Fruit fly (Drosophila melanogaster) whole organism, adult: Measurements from ENCODE around the gene CG45071.

Source experiments
- CG11617 ChIP-seq: fragments of 200-800 bp; sonication (Bioruptor generic); optimal IDR thresholded peaks from 2 replicates; lab custom pipeline; 2017; ENCODE audit warnings: mild to moderate bottlenecking, missing biosample characterization, missing genetic modification reagents, missing genetic modification characterization
- CG12768 ChIP-seq: fragments of 200-800 bp; sonication (Bioruptor generic); optimal IDR thresholded peaks from 2 replicates; lab custom pipeline; 2017; ENCODE audit warnings: missing biosample characterization, missing genetic modification characterization, mild to moderate bottlenecking, moderate library complexity, missing genetic modification reagents
- CG14711 ChIP-seq: fragments of 200-800 bp; sonication (Bioruptor generic); optimal IDR thresholded peaks from 2 replicates; lab custom pipeline; 2018; ENCODE audit warnings: missing biosample characterization, mild to moderate bottlenecking, missing genetic modification characterization, moderate library complexity
- CG1620 ChIP-seq: fragments of 200-800 bp; sonication (Bioruptor generic); optimal IDR thresholded peaks from 2 replicates; lab custom pipeline; 2016; ENCODE audit warnings: missing biosample characterization, missing genetic modification characterization
- CG33017 ChIP-seq: fragments of 200-800 bp; sonication (Bioruptor generic); optimal IDR thresholded peaks from 2 replicates; lab custom pipeline; 2018; ENCODE audit warnings: missing biosample characterization, mild to moderate bottlenecking, missing genetic modification characterization, moderate library complexity
- CG5204 ChIP-seq: fragments of 200-800 bp; sonication (Bioruptor generic); optimal IDR thresholded peaks from 2 replicates; lab custom pipeline; 2016; ENCODE audit warnings: missing biosample characterization, missing genetic modification characterization
- CG7045 ChIP-seq: fragments of 200-800 bp; sonication (Bioruptor generic); optimal IDR thresholded peaks from 2 replicates; lab custom pipeline; 2017; ENCODE audit warnings: missing biosample characterization, mild to moderate bottlenecking, missing genetic modification characterization
- CG7101 ChIP-seq: fragments of 200-800 bp; sonication (Bioruptor generic); optimal IDR thresholded peaks from 2 replicates; lab custom pipeline; 2018; ENCODE audit warnings: missing biosample characterization, mild to moderate bottlenecking, missing genetic modification characterization, moderate library complexity
- Clk ChIP-seq: fragments of 200-800 bp; sonication (Bioruptor generic); optimal IDR thresholded peaks from 2 replicates; lab custom pipeline; 2017; ENCODE audit warnings: missing biosample characterization, missing genetic modification characterization
- Crg-1 ChIP-seq: fragments of 200-800 bp; sonication (Bioruptor generic); optimal IDR thresholded peaks from 2 replicates; lab custom pipeline; 2016; ENCODE audit warnings: missing biosample characterization, missing genetic modification characterization
- Hr96 ChIP-seq: fragments of 200-800 bp; sonication (Bioruptor generic); optimal IDR thresholded peaks from 2 replicates; lab custom pipeline; 2016; ENCODE audit warnings: missing biosample characterization, missing genetic modification characterization
- Mnt ChIP-seq: fragments of 200-800 bp; sonication (Bioruptor generic); optimal IDR thresholded peaks from 2 replicates; lab custom pipeline; 2016; ENCODE audit warnings: missing biosample characterization, mild to moderate bottlenecking, missing genetic modification characterization
- bab1 ChIP-seq: fragments of 200-800 bp; sonication (Bioruptor generic); optimal IDR thresholded peaks from 3 replicates; lab custom pipeline; 2019; ENCODE audit warnings: missing biosample characterization, mild to moderate bottlenecking, missing genetic modification characterization, moderate library complexity
- cic ChIP-seq: fragments of 200-800 bp; sonication (Bioruptor generic); optimal IDR thresholded peaks from 2 replicates; lab custom pipeline; 2017; ENCODE audit warnings: missing biosample characterization, mild to moderate bottlenecking, missing genetic modification characterization, moderate library complexity
- cnc ChIP-seq, 2 experiments: fragments of >200 bp; optimal IDR thresholded peaks; 2 replicates each; lab custom pipeline; 2017
- kay ChIP-seq: fragments of 200-800 bp; sonication (Bioruptor generic); peaks from one replicate; lab custom pipeline; 2016; ENCODE audit warnings: missing biosample characterization, missing genetic modification characterization, borderline replicate concordance
- ovo ChIP-seq: fragments of 200-800 bp; sonication (Bioruptor generic); optimal IDR thresholded peaks from 2 replicates; lab custom pipeline; 2016; ENCODE audit warnings: missing biosample characterization, missing genetic modification characterization
- pad ChIP-seq: fragments of 200-800 bp; sonication (Bioruptor generic); optimal IDR thresholded peaks from 3 replicates; lab custom pipeline; 2017; ENCODE audit warnings: missing biosample characterization, missing genetic modification characterization, mild to moderate bottlenecking, moderate library complexity, missing genetic modification reagents
- tj ChIP-seq: fragments of 200-800 bp; sonication (Bioruptor generic); optimal IDR thresholded peaks from 3 replicates; lab custom pipeline; 2017; ENCODE audit warnings: missing biosample characterization, mild to moderate bottlenecking, missing genetic modification characterization, moderate library complexity
- toe ChIP-seq: fragments of 200-800 bp; sonication (Bioruptor generic); optimal IDR thresholded peaks from 2 replicates; lab custom pipeline; 2016; ENCODE audit warnings: missing biosample characterization, missing genetic modification characterization

The CG45071 gene

dm6 chr3L:15143638-15144600 is 38.2 kb downstream of the CG45071 start, which contains the start of the genes CG32147 and Pex3:
TSS of gene CG32147 (minus strand) at chr3L:15144059.
TSS of gene Pex3 (plus strand) at chr3L:15144355.
- TF ChIP-seq tj (GFP tag; lab: Kevin White, UChicago), result peak; percentile 18
- peak; percentile 74 for TF ChIP-seq kay (GFP tag; lab: Kevin White, UChicago)
- peak; percentile 21 for TF ChIP-seq Mnt
- TF ChIP-seq CG1620 (GFP tag; lab: Kevin White, UChicago), result peak; percentile 18
- no peak for TF ChIP-seq bab1 (GFP tag; lab: Kevin White, UChicago)

- TF ChIP-seq ovo (peak; percentile 25), CG11617 (no peak)
Measured at dm6 chr3L:15146643-15147187, 41.0 kb downstream of the CG45071 start, which contains the start of gene FucTA. TSS of gene FucTA (plus strand) at chr3L:15147137.

dm6 chr3L:15150028-15150427 is 44.3 kb downstream of the CG45071 start:
- TF ChIP-seq Mnt (no peak), CG11617 (no peak)

- peak; percentile 68 for TF ChIP-seq Hr96 (GFP tag; lab: Kevin White, UChicago)
- no peak for TF ChIP-seq bab1 (GFP tag; lab: Kevin White, UChicago)
- TF ChIP-seq Crg-1 (GFP tag; lab: Kevin White, UChicago), result no peak
- TF ChIP-seq CG33017 (tag; lab: Kevin White, UChicago), result no peak
- TF ChIP-seq pad (GFP tag; lab: Kevin White, UChicago), result peak; percentile 48
- no peak for TF ChIP-seq CG5204 (GFP tag; lab: Kevin White, UChicago)
- TF ChIP-seq toe (GFP tag; lab: Kevin White, UChicago), result peak; percentile 84
- peak; percentile 59 for TF ChIP-seq CG1620 (GFP tag; lab: Kevin White, UChicago)
- TF ChIP-seq CG7045 (GFP tag; lab: Kevin White, UChicago), result peak; percentile 67
- no peak for TF ChIP-seq cnc (optimal IDR thresholded peaks at IDR 0.05; lab: Kevin White, UChicago)
- peak; percentile 13 for TF ChIP-seq ovo
- TF ChIP-seq CG14711, result peak; percentile 54
- peak; percentile 50 for TF ChIP-seq CG7101 (tag; lab: Kevin White, UChicago)
- TF ChIP-seq tj (GFP tag; lab: Kevin White, UChicago), result peak; percentile 30
- no peak for TF ChIP-seq kay (GFP tag; lab: Kevin White, UChicago)
- peak; percentile 22 for TF ChIP-seq Clk (GFP tag; lab: Kevin White, UChicago)
- peak; percentile 60 for TF ChIP-seq CG11617
- no peak for TF ChIP-seq Mnt
- TF ChIP-seq CG12768 (GFP tag; lab: Kevin White, UChicago), result peak; percentile 58
- no peak for TF ChIP-seq cic (GFP tag; lab: Kevin White, UChicago)
Measured at dm6 chr3L:15158330-15159114, 52.8 kb downstream of the CG45071 start, which contains the start of the genes Msh6 and Prp31. TSS of gene Msh6 (minus strand) at chr3L:15158562. TSS of gene Prp31 (plus strand) at chr3L:15159100.
